Fruit fly (Drosophila melanogaster) whole organism, embryonic: Measurements from ENCODE around the gene Pdfr.
A peak's percentile ranks its signal among the peaks of the same experiment; 100 is the strongest.

ENCODE experiments used
- Antp ChIP-seq: fragments of 200-800 bp; sonication (Bioruptor generic); optimal IDR thresholded peaks from 3 replicates; lab custom pipeline; 2016; ENCODE audit warnings: missing biosample characterization, missing genetic modification characterization
- Atf6 ChIP-seq: fragments of 200-800 bp; sonication (Bioruptor generic); IDR thresholded peaks from 2 replicates; pipeline ENCODE4 v1.3.6; 2022; ENCODE audit warnings: missing biosample characterization, missing genetic modification characterization
- Bgb ChIP-seq: fragments of 200-800 bp; sonication (Bioruptor generic); IDR thresholded peaks from 2 replicates; pipeline ENCODE4 v1.3.6; 2022; ENCODE audit warnings: missing biosample characterization, missing genetic modification characterization; ENCODE audit not compliant: partially characterized antibody
- CG10462 ChIP-seq: fragments of 200-800 bp; sonication (Bioruptor generic); optimal IDR thresholded peaks from 2 replicates; lab custom pipeline; 2016; ENCODE audit warnings: missing biosample characterization, missing genetic modification characterization
- CG10543 ChIP-seq: fragments of 200-800 bp; sonication (Bioruptor generic); optimal IDR thresholded peaks from 3 replicates; lab custom pipeline; 2017; ENCODE audit warnings: missing biosample characterization, mild to moderate bottlenecking, missing genetic modification characterization, moderate library complexity
- CG10654 ChIP-seq: fragments of 200-800 bp; sonication (Bioruptor generic); optimal IDR thresholded peaks from 2 replicates; lab custom pipeline; 2016; ENCODE audit warnings: missing biosample characterization, missing genetic modification characterization
- CG11504 ChIP-seq: fragments of 200-800 bp; sonication (Bioruptor generic); optimal IDR thresholded peaks from 3 replicates; lab custom pipeline; 2019; ENCODE audit warnings: missing biosample characterization, mild to moderate bottlenecking, missing genetic modification characterization, moderate library complexity
- CG12155 ChIP-seq: fragments of 200-800 bp; sonication (Bioruptor generic); optimal IDR thresholded peaks from 3 replicates; lab custom pipeline; 2016; ENCODE audit warnings: missing biosample characterization, missing genetic modification characterization
- CG12391 ChIP-seq: fragments of 200-800 bp; sonication (Bioruptor generic); optimal IDR thresholded peaks from 3 replicates; lab custom pipeline; 2018; ENCODE audit warnings: missing biosample characterization, mild to moderate bottlenecking, missing genetic modification characterization, moderate library complexity
- CG12659 ChIP-seq: fragments of 200-800 bp; sonication (Bioruptor generic); optimal IDR thresholded peaks from 3 replicates; lab custom pipeline; 2017; ENCODE audit warnings: mild to moderate bottlenecking, missing biosample characterization, missing genetic modification reagents, missing genetic modification characterization
- CG16813 ChIP-seq: fragments of 200-800 bp; sonication (Bioruptor generic); IDR thresholded peaks from 3 replicates; pipeline ENCODE4 v1.3.6; 2022; ENCODE audit warnings: missing biosample characterization, missing genetic modification characterization; ENCODE audit not compliant: partially characterized antibody
- CG30403 ChIP-seq: fragments of 200-800 bp; sonication (Bioruptor generic); optimal IDR thresholded peaks from 3 replicates; lab custom pipeline; 2016; ENCODE audit warnings: missing biosample characterization, missing genetic modification characterization
- CG4360 ChIP-seq: fragments of 200-800 bp; sonication (Bioruptor generic); IDR thresholded peaks from 2 replicates; pipeline ENCODE4 v1.3.6; 2022; ENCODE audit warnings: missing biosample characterization, missing genetic modification characterization
- CG6272 ChIP-seq: fragments of 200-800 bp; sonication (Bioruptor generic); IDR thresholded peaks from 2 replicates; pipeline ENCODE4 v1.3.6; 2022; ENCODE audit warnings: missing biosample characterization, missing genetic modification characterization
- CG6689 ChIP-seq: fragments of 200-800 bp; sonication (Bioruptor generic); IDR thresholded peaks from 2 replicates; pipeline ENCODE4 v1.3.6; 2022; ENCODE audit warnings: missing biosample characterization, missing genetic modification characterization
- CTCF ChIP-seq: fragments of 200-800 bp; sonication (Bioruptor generic); optimal IDR thresholded peaks from 2 replicates; lab custom pipeline; 2017; ENCODE audit warnings: missing biosample characterization, mild to moderate bottlenecking, missing genetic modification characterization, moderate library complexity
- Camta ChIP-seq: fragments of 200-800 bp; sonication (Bioruptor generic); optimal IDR thresholded peaks from 2 replicates; lab custom pipeline; 2016; ENCODE audit warnings: missing biosample characterization, missing genetic modification characterization
- Drgx ChIP-seq: fragments of 200-800 bp; sonication (Bioruptor generic); IDR thresholded peaks from 2 replicates; pipeline ENCODE4 v1.3.6; 2022; ENCODE audit warnings: missing biosample characterization, missing genetic modification characterization
- Ets97D ChIP-seq: fragments of 200-800 bp; sonication (Bioruptor generic); optimal IDR thresholded peaks from 3 replicates; lab custom pipeline; 2016; ENCODE audit warnings: missing biosample characterization, missing genetic modification characterization
- Fer1 ChIP-seq: fragments of 200-800 bp; sonication (Bioruptor generic); optimal IDR thresholded peaks from 2 replicates; lab custom pipeline; 2017; ENCODE audit warnings: missing biosample characterization, mild to moderate bottlenecking, missing genetic modification characterization
- Pdp1 ChIP-seq, 2 experiments: fragments of 200-800 bp; sonication (Bioruptor generic); optimal IDR thresholded peaks; 3 replicates each; lab custom pipeline; 2016; ENCODE audit warnings: missing biosample characterization in 2 of 2, missing genetic modification characterization in 2 of 2, mild to moderate bottlenecking in 1 of 2, moderate library complexity in 1 of 2
- Ravus ChIP-seq: fragments of 200-800 bp; sonication (Bioruptor generic); IDR thresholded peaks from 2 replicates; pipeline ENCODE4 v1.3.6; 2022; ENCODE audit warnings: missing biosample characterization, missing genetic modification characterization
- Sox102F ChIP-seq: fragments of 200-800 bp; sonication (Bioruptor generic); optimal IDR thresholded peaks from 2 replicates; lab custom pipeline; 2018; ENCODE audit warnings: missing biosample characterization, mild to moderate bottlenecking, missing genetic modification characterization, moderate library complexity
- Sry-β ChIP-seq: fragments of 200-800 bp; sonication (Bioruptor generic); optimal IDR thresholded peaks from 2 replicates; lab custom pipeline; 2018; ENCODE audit warnings: missing biosample characterization, mild to moderate bottlenecking, missing genetic modification characterization, moderate library complexity
- Stat92E ChIP-seq, 3 experiments: fragments of >200 bp in 2 of 3; fragments of 200-800 bp in 1 of 3; sonication (Bioruptor generic) in 1 of 3; optimal IDR thresholded peaks; 2 replicates each; lab custom pipeline; 2017 to 2019; ENCODE audit warnings: missing biosample characterization in 3 of 3, missing genetic modification characterization in 3 of 3, mild to moderate bottlenecking in 1 of 3, moderate library complexity in 1 of 3
- Xbp1 ChIP-seq: fragments of 200-800 bp; sonication (Bioruptor generic); optimal IDR thresholded peaks from 3 replicates; lab custom pipeline; 2016; ENCODE audit warnings: missing biosample characterization, mild to moderate bottlenecking, missing genetic modification characterization
- al ChIP-seq: fragments of 200-800 bp; sonication (Bioruptor generic); IDR thresholded peaks from 2 replicates; pipeline ENCODE4 v1.3.6; 2022; ENCODE audit warnings: missing biosample characterization, missing genetic modification characterization
- ash1 ChIP-seq: fragments of 200-800 bp; sonication (Bioruptor generic); optimal IDR thresholded peaks from 2 replicates; lab custom pipeline; 2018; ENCODE audit warnings: missing biosample characterization, mild to moderate bottlenecking, missing genetic modification characterization
- cas ChIP-seq: fragments of 200-800 bp; sonication (Bioruptor generic); IDR thresholded peaks from 2 replicates; pipeline ENCODE4 v1.3.6; 2022; ENCODE audit warnings: missing biosample characterization, missing genetic modification characterization
- cato ChIP-seq: fragments of 200-800 bp; sonication (Bioruptor generic); optimal IDR thresholded peaks from 2 replicates; lab custom pipeline; 2016; ENCODE audit warnings: missing biosample characterization, missing genetic modification characterization, borderline replicate concordance
- caup ChIP-seq: fragments of 200-800 bp; sonication (Bioruptor generic); optimal IDR thresholded peaks from 3 replicates; lab custom pipeline; 2017; ENCODE audit warnings: missing biosample characterization, mild to moderate bottlenecking, missing genetic modification characterization, moderate library complexity; ENCODE audit not compliant: severe bottlenecking
- cg ChIP-seq: fragments of 200-800 bp; sonication (Bioruptor generic); optimal IDR thresholded peaks from 3 replicates; lab custom pipeline; 2019; ENCODE audit warnings: missing biosample characterization, mild to moderate bottlenecking, missing genetic modification characterization, moderate library complexity
- dati ChIP-seq: fragments of 200-800 bp; sonication (Bioruptor generic); IDR thresholded peaks from 2 replicates; pipeline ENCODE4 v1.3.6; 2022; ENCODE audit warnings: missing biosample characterization, missing genetic modification characterization
- disco-r ChIP-seq: fragments of 200-800 bp; sonication (Bioruptor generic); optimal IDR thresholded peaks from 2 replicates; lab custom pipeline; 2016; ENCODE audit warnings: missing biosample characterization, missing genetic modification characterization
- dm ChIP-seq: fragments of 200-800 bp; sonication (Bioruptor generic); optimal IDR thresholded peaks from 3 replicates; lab custom pipeline; 2016; ENCODE audit warnings: missing biosample characterization, missing genetic modification characterization
- dpn ChIP-seq, 2 experiments: fragments of 200-800 bp; sonication (Bioruptor generic); optimal IDR thresholded peaks; 3 replicates each; lab custom pipeline; 2016; ENCODE audit warnings: missing biosample characterization in 2 of 2, missing genetic modification characterization in 2 of 2
- emc ChIP-seq: fragments of 200-800 bp; sonication (Bioruptor generic); optimal IDR thresholded peaks from 2 replicates; lab custom pipeline; 2016; ENCODE audit warnings: missing biosample characterization, missing genetic modification characterization
- ems ChIP-seq: fragments of 200-800 bp; sonication (Bioruptor generic); optimal IDR thresholded peaks from 3 replicates; lab custom pipeline; 2016; ENCODE audit warnings: missing biosample characterization, missing genetic modification characterization
- eyg ChIP-seq: fragments of 200-800 bp; sonication (Bioruptor generic); optimal IDR thresholded peaks from 3 replicates; lab custom pipeline; 2016; ENCODE audit warnings: missing biosample characterization, missing genetic modification characterization
- gem ChIP-seq: fragments of 200-800 bp; sonication (Bioruptor generic); optimal IDR thresholded peaks from 2 replicates; lab custom pipeline; 2019; ENCODE audit warnings: missing biosample characterization, mild to moderate bottlenecking, missing genetic modification characterization, moderate library complexity
- nau ChIP-seq: fragments of 200-800 bp; sonication (Bioruptor generic); optimal IDR thresholded peaks from 3 replicates; lab custom pipeline; 2017; ENCODE audit warnings: missing biosample characterization, mild to moderate bottlenecking, missing genetic modification characterization, missing genetic modification reagents
- pho ChIP-seq: fragments of 200-800 bp; sonication (Bioruptor generic); optimal IDR thresholded peaks from 2 replicates; lab custom pipeline; 2016; ENCODE audit warnings: missing biosample characterization, missing genetic modification characterization
- psq ChIP-seq: fragments of 200-800 bp; sonication (Bioruptor generic); optimal IDR thresholded peaks from 2 replicates; lab custom pipeline; 2017; ENCODE audit warnings: missing biosample characterization, missing genetic modification characterization
- pum ChIP-seq: fragments of 200-800 bp; sonication (Bioruptor generic); optimal IDR thresholded peaks from 2 replicates; lab custom pipeline; 2016; ENCODE audit warnings: missing biosample characterization, missing genetic modification characterization
- schlank ChIP-seq: fragments of 200-800 bp; sonication (Bioruptor generic); optimal IDR thresholded peaks from 2 replicates; lab custom pipeline; 2018; ENCODE audit warnings: missing biosample characterization, mild to moderate bottlenecking, missing genetic modification characterization
- sd ChIP-seq: fragments of 200-800 bp; sonication (Bioruptor generic); optimal IDR thresholded peaks from 3 replicates; lab custom pipeline; 2018; ENCODE audit warnings: missing biosample characterization, mild to moderate bottlenecking, missing genetic modification characterization, moderate library complexity
- ssp ChIP-seq: fragments of 200-800 bp; sonication (Bioruptor generic); IDR thresholded peaks from 2 replicates; pipeline ENCODE4 v1.3.6; 2022; ENCODE audit warnings: missing biosample characterization, missing genetic modification characterization
- sug ChIP-seq: fragments of 200-800 bp; optimal IDR thresholded peaks from 2 replicates; lab custom pipeline; 2019; ENCODE audit warnings: missing biosample characterization, mild to moderate bottlenecking, missing genetic modification characterization, moderate library complexity
- unc-4 ChIP-seq: fragments of 200-800 bp; sonication (Bioruptor generic); IDR thresholded peaks from 2 replicates; pipeline ENCODE4 v1.3.6; 2022; ENCODE audit warnings: missing biosample characterization, missing genetic modification characterization; ENCODE audit not compliant: partially characterized antibody
- unpg ChIP-seq: fragments of 200-800 bp; sonication (Bioruptor generic); optimal IDR thresholded peaks from 3 replicates; lab custom pipeline; 2018; ENCODE audit warnings: missing biosample characterization, mild to moderate bottlenecking, missing genetic modification characterization, moderate library complexity
- zen2 ChIP-seq: fragments of 200-800 bp; sonication (Bioruptor generic); IDR thresholded peaks from 3 replicates; pipeline ENCODE4 v1.3.6; 2022; ENCODE audit warnings: missing biosample characterization, missing genetic modification characterization; ENCODE audit not compliant: partially characterized antibody

Gene Pdfr

DNA sequence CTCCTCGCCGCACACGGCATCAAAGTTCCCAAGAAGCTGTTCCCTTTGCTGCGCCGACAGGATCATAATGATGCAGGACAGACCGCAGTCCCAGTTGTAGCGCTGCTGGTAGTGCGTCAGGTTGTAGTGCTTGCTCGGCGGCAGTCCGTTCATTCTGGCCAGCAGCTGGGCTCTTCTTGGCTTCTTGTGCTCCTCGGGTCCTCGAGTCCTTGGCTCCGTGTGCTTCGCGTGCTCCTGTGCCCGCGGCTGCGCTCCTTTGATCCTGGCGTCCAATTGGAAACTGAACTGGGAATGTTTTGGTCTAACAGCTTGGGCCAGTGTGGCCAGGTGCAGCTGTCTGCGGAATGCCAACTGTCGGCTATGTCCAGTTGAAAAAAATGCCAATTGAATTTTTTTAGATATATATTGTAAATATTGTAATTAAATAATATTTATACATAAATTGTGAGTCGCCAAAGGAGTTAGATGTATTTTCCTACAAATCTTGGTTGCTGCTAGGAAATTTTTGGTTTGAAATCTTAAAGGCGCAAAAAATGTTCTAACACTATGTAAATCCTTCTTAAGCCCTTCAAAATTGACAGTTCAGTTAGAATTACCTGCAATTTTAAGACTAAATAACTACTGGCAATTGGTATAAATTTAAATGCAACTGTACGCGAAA, 33.2 kb downstream of the Pdfr start, which contains the start of gene CG13760 (continued):
- TF ChIP-seq CG6689 (GFP tag; lab: Robert Waterston, UW) = no peak
- TF ChIP-seq Drgx (GFP tag; lab: Robert Waterston, UW) = no peak
- no peak for TF ChIP-seq ash1 (GFP tag; lab: Kevin White, UChicago)
- no peak for TF ChIP-seq Sry-β (GFP tag; lab: Kevin White, UChicago)
- no peak for TF ChIP-seq dm
- no peak for TF ChIP-seq CG30403
- no peak for TF ChIP-seq CG6272 (GFP tag; lab: Robert Waterston, UW)
- no peak for TF ChIP-seq Stat92E (GFP tag; optimal IDR thresholded peaks at IDR 0.05; lab: Kevin White, UChicago)
- no peak for TF ChIP-seq Ets97D (GFP tag; lab: Kevin White, UChicago)
- no peak for TF ChIP-seq CTCF
- no peak for TF ChIP-seq cato (GFP tag; lab: Kevin White, UChicago)
- no peak for TF ChIP-seq dpn (GFP tag; optimal IDR thresholded peaks at IDR 0.05; lab: Kevin White, UChicago)
- TF ChIP-seq Sox102F (GFP tag; lab: Kevin White, UChicago) = no peak
- TF ChIP-seq CG10462 = no peak
- TF ChIP-seq CG16813 (GFP tag; lab: Robert Waterston, UW) = no peak
- TF ChIP-seq psq (GFP tag; lab: Kevin White, UChicago) = no peak
- TF ChIP-seq sug (tag; lab: Kevin White, UChicago) = no peak
- TF ChIP-seq gem (tag; lab: Kevin White, UChicago) = no peak
- no peak for TF ChIP-seq pum (GFP tag; lab: Kevin White, UChicago)
- TF ChIP-seq Camta (GFP tag; lab: Kevin White, UChicago) = no peak
- TF ChIP-seq unpg (GFP tag; lab: Kevin White, UChicago) = no peak
- TF ChIP-seq ems = no peak
- TF ChIP-seq Bgb (GFP tag; lab: Robert Waterston, UW) = no peak
- TF ChIP-seq unc-4 (GFP tag; lab: Robert Waterston, UW) = no peak
- TF ChIP-seq CG12391 (tag; lab: Kevin White, UChicago) = peak; percentile 3
- no peak for TF ChIP-seq cg (GFP tag; lab: Kevin White, UChicago)
- TF ChIP-seq CG12155 (GFP tag; lab: Kevin White, UChicago) = peak; percentile 0
- TF ChIP-seq CG10654 = no peak
- TF ChIP-seq ssp (GFP tag; lab: Robert Waterston, UW) = no peak
- no peak for TF ChIP-seq emc
- no peak for TF ChIP-seq CG12659 (GFP tag; lab: Kevin White, UChicago)
- TF ChIP-seq disco-r = no peak
- TF ChIP-seq schlank = no peak
- TF ChIP-seq cas = no peak
- TF ChIP-seq zen2 (GFP tag; lab: Robert Waterston, UW) = no peak
- no peak for TF ChIP-seq Fer1 (GFP tag; lab: Kevin White, UChicago)
- no peak for TF ChIP-seq nau (GFP tag; lab: Kevin White, UChicago)
- TF ChIP-seq pho = no peak
- TF ChIP-seq CG11504 = peak; percentile 6
- no peak for TF ChIP-seq al
- no peak for TF ChIP-seq sd (tag; lab: Kevin White, UChicago)
- no peak for TF ChIP-seq caup
- no peak for TF ChIP-seq eyg (GFP tag; lab: Kevin White, UChicago)
- no peak for TF ChIP-seq Atf6 (GFP tag; lab: Robert Waterston, UW)
- TF ChIP-seq CG10543 (GFP tag; lab: Kevin White, UChicago) = no peak
- TF ChIP-seq Ravus = no peak
- no peak for TF ChIP-seq Antp (GFP tag; lab: Kevin White, UChicago)
- TF ChIP-seq Xbp1 (GFP tag; lab: Kevin White, UChicago) = no peak
- TF ChIP-seq dati (GFP tag; lab: Robert Waterston, UW) = no peak
- no peak for TF ChIP-seq CG4360 (GFP tag; lab: Robert Waterston, UW)
- TF ChIP-seq Pdp1 (GFP tag; optimal IDR thresholded peaks at IDR 0.05; lab: Kevin White, UChicago) = no peak
